Worm (Caenorhabditis elegans): Measurements from ENCODE around the gene ugt-46.
A peak's percentile ranks its signal among the peaks of the same experiment; 100 is the strongest.

Gene ugt-46

DNA sequence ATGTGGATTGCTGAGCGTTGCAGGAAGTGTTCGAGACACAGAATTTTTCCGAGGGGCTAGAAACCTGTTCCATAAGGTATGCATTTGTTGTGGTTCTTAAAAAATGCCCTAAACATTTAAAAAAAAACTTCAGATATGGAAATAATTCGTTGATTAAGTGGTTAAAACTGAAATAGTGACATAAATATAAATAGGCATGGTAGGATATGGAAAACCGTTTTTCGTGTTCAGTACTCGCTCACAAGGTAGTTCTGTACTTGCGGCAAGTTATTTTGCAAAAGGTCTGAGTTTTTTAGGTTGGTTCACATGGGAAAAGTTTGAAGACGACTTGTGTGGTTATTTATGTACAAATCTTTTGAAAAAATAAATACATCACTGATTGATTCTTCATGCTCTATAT lies 9.2 kb downstream of the ugt-46 start, which contains the start of gene B0310.3:
B0310.3 (minus strand) TSS at position 101 of the 400 bp plus-strand sequence.
- no peak for TF ChIP-seq nhr-11 (tag; optimal IDR thresholded peaks at IDR 0.05)
- TF ChIP-seq vab-15 (tag; optimal IDR thresholded peaks at IDR 0.05): no peak
- no peak for TF ChIP-seq fos-1 (tag; optimal IDR thresholded peaks at IDR 0.05)
- TF ChIP-seq snu-23 (GFP tag; optimal IDR thresholded peaks at IDR 0.05): no peak
- no peak for TF ChIP-seq ztf-11 (tag; optimal IDR thresholded peaks at IDR 0.05)
- TF ChIP-seq unc-130 (tag; optimal IDR thresholded peaks at IDR 0.05): no peak

DNA sequence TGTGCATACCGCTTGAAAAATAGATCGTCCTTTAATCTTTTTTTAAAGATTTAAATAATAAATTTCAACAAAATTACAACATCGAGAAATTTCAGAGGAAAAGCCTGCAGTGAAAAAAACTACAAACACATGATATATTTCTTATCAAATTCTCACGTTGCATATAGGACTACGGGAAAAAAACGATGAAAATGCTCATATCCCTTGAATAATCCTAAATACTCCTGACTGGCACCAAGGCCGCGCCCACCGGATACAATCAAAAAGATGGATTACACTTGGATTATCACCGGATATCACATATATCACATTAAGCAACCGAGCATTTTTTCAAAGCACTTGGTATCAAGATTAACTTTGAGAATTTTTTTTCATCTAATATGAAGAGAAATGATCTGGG lies 16.1 kb downstream of the ugt-46 start:
- TF ChIP-seq unc-98 (GFP tag; IDR thresholded peaks at IDR 0.05) (no peak), tbx-2 (tag; optimal IDR thresholded peaks at IDR 0.05) (no peak), fkh-8 (tag; optimal IDR thresholded peaks at IDR 0.05) (peak; percentile 63), ceh-88 (GFP tag; IDR thresholded peaks at IDR 0.05) (no peak), irx-1 (tag; optimal IDR thresholded peaks at IDR 0.05) (no peak), nhr-12 (tag; optimal IDR thresholded peaks at IDR 0.05) (no peak), nhr-77 (tag; optimal IDR thresholded peaks at IDR 0.05) (no peak), nhr-20 (tag; optimal IDR thresholded peaks at IDR 0.05) (no peak), elt-3 (tag; optimal IDR thresholded peaks at IDR 0.05) (no peak), vab-15 (tag; optimal IDR thresholded peaks at IDR 0.05) (no peak), dsc-1 (tag; optimal IDR thresholded peaks at IDR 0.05) (peak; percentile 32)

DNA sequence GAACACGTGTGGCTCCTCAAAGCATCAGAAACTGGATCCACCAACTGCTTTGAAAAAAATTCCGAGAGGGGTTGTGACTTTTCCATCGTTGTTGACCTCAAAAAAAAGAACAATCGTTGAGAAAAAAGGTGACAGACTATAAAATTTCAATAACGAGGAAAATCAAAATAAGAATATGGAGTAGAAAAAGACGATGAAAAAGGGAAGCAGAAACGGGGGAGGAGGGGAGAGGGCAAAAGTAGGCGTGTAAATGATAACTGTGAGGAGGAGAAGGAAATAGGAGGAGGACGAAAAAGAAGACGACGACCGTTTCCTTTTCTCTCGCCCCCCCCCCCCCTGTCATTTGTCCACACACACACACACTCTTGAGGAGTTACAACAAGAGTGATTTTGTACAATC lies 23.2 kb downstream of the ugt-46 start, which contains the start of gene B0310.2:
B0310.2 (minus strand) TSS at position 101 of the 400 bp plus-strand sequence.
- TF ChIP-seq blmp-1 (tag; optimal IDR thresholded peaks at IDR 0.05) (peak; percentile 10), nhr-85 (tag) (peak; percentile 48), elt-3 (tag; optimal IDR thresholded peaks at IDR 0.05) (peak in 1 of 6 experiments; percentile 28), C04F5.9 (tag; optimal IDR thresholded peaks at IDR 0.05) (no peak)

DNA sequence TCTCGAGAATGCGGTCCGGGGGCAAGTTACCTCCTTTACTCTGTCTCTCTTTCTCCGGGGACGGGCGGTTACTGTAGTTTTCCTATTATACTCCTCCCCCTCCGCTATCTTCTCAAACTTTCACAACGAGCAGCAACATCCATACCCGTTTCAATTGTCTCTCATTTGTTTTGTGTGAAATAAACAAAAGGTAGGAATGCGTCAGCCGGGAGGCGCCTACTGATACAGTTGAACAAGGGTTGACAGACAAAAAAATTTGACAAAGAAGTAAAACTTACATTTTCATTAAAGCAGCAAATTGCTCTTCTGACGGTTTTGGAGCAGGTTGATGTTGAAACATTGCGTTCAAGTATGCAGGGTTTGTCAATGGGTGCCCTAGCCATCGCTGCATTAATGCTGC lies 25.1 kb downstream of the ugt-46 start:
- TF ChIP-seq vab-15 (tag; optimal IDR thresholded peaks at IDR 0.05) (no peak), efl-1 (optimal IDR thresholded peaks at IDR 0.05) (no peak), efl-1 (GFP tag; optimal IDR thresholded peaks at IDR 0.05 in 1 of 2) (peak in 1 of 2 experiments; percentile 28), blmp-1 (tag; optimal IDR thresholded peaks at IDR 0.05) (peak; percentile 18), lsy-2 (tag; optimal IDR thresholded peaks at IDR 0.05) (peak in 1 of 2 experiments; percentile 6), ztf-4 (tag; optimal IDR thresholded peaks at IDR 0.05) (no peak), ztf-11 (tag; optimal IDR thresholded peaks at IDR 0.05) (no peak), elt-3 (tag; optimal IDR thresholded peaks at IDR 0.05) (peak in 1 of 6 experiments; percentile 0)

DNA sequence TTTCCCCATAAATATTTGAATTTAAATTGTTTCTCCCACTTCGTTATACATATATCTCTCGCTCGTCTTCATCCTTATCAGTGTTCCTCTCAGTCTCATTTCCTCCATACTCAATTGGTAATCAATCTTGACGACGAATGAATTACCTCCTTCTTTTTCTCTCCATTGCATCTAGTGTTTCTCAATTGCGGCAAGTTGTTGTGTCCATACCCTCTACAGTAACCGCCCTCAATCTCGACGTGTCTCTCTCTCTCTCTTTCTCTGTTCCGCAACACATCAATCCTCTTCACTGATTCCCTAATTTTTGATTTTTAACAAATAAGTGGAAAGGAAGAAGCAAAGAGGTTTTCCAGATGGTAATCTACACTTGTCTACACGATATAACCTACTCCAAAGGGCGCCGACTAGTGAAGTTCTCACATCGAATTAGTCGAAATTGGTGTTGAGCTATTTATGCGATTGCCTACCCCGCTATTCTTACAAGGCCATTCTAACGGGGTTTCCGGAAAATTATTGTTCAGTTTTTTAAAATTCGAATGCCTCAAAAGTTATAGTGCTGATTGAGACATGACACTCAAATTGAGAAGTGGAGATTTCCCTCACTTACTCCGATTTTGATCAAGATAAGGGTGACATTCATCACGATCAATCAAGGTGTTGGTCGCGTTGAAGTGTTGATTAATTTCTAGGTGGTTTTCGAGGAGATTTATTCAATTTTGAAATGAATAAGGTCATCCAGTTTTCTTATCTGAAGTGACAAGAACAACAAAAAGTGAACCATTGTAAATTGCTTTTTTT lies 25.8 kb downstream of the ugt-46 start:
- TF ChIP-seq nhr-85 (tag) (peak; percentile 73), xbp-1 (tag; optimal IDR thresholded peaks at IDR 0.05) (no peak), C34B4.2 (tag; optimal IDR thresholded peaks at IDR 0.05) (no peak), lin-35 (GFP tag; optimal IDR thresholded peaks at IDR 0.05) (peak in 1 of 2 experiments; percentile 25), ces-1 (GFP tag; optimal IDR thresholded peaks at IDR 0.05) (no peak), efl-1 (optimal IDR thresholded peaks at IDR 0.05) (no peak), efl-1 (GFP tag; optimal IDR thresholded peaks at IDR 0.05 in 1 of 2) (peak in 1 of 2 experiments; percentile 78), rnt-1 (tag; optimal IDR thresholded peaks at IDR 0.05) (peak; percentile 36), pag-3 (tag; optimal IDR thresholded peaks at IDR 0.05; ENCODE audit: borderline replicate concordance, insufficient read depth) (peak; percentile 17), nhr-90 (tag; optimal IDR thresholded peaks at IDR 0.05; ENCODE audit: poor library complexity) (peak; percentile 11), blmp-1 (tag; optimal IDR thresholded peaks at IDR 0.05) (peak; percentile 83), unc-130 (tag; optimal IDR thresholded peaks at IDR 0.05) (peak; percentile 3), zip-4 (GFP tag; optimal IDR thresholded peaks at IDR 0.05) (no peak), lin-39 (tag; optimal IDR thresholded peaks at IDR 0.05) (no peak), fkh-8 (tag; optimal IDR thresholded peaks at IDR 0.05) (no peak), C16A3.4 (tag; optimal IDR thresholded peaks at IDR 0.05) (no peak), nhr-19 (GFP tag; conservative IDR thresholded peaks at IDR 0.05) (no peak), lin-15B (tag; optimal IDR thresholded peaks at IDR 0.05) (no peak), ceh-63 (GFP tag; optimal IDR thresholded peaks at IDR 0.05) (no peak), sptf-1 (tag; optimal IDR thresholded peaks at IDR 0.05) (no peak), lsy-2 (tag; optimal IDR thresholded peaks at IDR 0.05) (peak in 1 of 2 experiments; percentile 68), nhr-11 (tag; optimal IDR thresholded peaks at IDR 0.05) (no peak), elt-2 (tag; optimal IDR thresholded peaks at IDR 0.05) (no peak), egl-13 (tag; optimal IDR thresholded peaks at IDR 0.05) (no peak), snu-23 (GFP tag; optimal IDR thresholded peaks at IDR 0.05) (peak; percentile 15), egl-27 (tag; optimal IDR thresholded peaks at IDR 0.05) (no peak), lin-14 (GFP tag; optimal IDR thresholded peaks at IDR 0.05) (peak; percentile 40), ceh-90 (tag; optimal IDR thresholded peaks at IDR 0.05) (no peak)
